Worm (Caenorhabditis elegans): Measurements from ENCODE around the gene K09H11.4.

K09H11.4 gene

DNA sequence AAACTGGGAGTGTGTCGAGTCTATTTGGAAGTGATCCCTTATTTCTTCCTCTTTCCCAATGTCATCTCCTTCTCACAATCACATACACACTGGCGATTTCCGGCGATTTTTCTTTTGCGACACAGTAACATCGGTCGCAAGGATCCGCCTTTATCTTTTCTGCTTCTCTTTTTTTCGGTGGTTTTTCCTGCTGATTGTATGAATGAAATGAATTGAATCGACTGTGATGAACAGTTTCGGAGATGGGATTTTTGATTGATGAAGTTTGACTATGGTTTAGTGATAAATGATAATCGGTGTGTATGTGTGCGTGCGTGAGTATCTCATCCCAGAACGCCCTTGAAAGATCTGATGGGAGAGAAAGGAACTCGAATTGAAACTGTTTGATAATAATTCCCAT lies 25.3 kb downstream of the K09H11.4 start:
- no peak for TF ChIP-seq odd-2 (tag; optimal IDR thresholded peaks at IDR 0.05)
- TF ChIP-seq hlh-6 (tag; optimal IDR thresholded peaks at IDR 0.05) = no peak
- no peak for TF ChIP-seq pax-1 (tag; optimal IDR thresholded peaks at IDR 0.05)
- no peak for TF ChIP-seq ahr-1 (tag; optimal IDR thresholded peaks at IDR 0.05)
- TF ChIP-seq T23F11.4 (GFP tag; optimal IDR thresholded peaks at IDR 0.05) = no peak
- TF ChIP-seq nfya-1 (tag; optimal IDR thresholded peaks at IDR 0.05) = no peak
- no peak for TF ChIP-seq K09A11.1 (tag; optimal IDR thresholded peaks at IDR 0.05; ENCODE audit: insufficient read depth)
- no peak for TF ChIP-seq ref-2 (tag; optimal IDR thresholded peaks at IDR 0.05)
- no peak for TF ChIP-seq ceh-48 (tag; optimal IDR thresholded peaks at IDR 0.05)

DNA sequence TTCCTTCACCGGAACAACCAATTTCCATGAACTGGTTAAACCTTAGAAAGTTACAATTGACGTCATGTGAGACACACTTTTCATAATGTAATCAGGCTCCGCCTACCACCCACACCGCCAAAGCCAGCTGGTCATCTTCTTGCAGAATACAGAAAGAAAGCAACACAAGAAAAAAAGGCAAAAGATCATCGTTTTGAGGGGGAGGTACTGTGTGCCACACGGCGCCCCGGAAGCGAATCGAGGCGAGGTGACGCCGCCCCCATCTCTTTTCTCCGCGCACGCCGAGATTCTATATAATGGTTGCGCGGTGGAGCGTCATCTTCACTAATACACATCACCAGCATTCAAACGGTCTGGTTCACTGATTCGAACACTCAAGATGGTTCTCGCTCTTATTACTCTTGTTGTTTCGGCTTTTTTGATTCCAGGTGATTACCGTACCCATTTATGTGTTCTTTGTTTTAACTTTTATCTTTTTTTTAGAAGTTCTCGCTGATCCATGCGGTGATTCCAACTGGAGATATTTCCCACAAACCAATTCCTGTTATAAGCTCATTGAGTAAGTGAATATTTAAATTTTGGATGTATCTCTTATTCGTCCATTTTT lies 26.4 kb downstream of the K09H11.4 start, which contains the start of gene clec-1:
clec-1 (plus strand) TSS at position 320 of the 607 bp plus-strand sequence.
- TF ChIP-seq ceh-31 (tag; optimal IDR thresholded peaks at IDR 0.05) (no peak), nfya-1 (tag; optimal IDR thresholded peaks at IDR 0.05) (no peak), unc-42 (tag; optimal IDR thresholded peaks at IDR 0.05) (no peak), pag-3 (tag; optimal IDR thresholded peaks at IDR 0.05; ENCODE audit: borderline replicate concordance) (no peak), ahr-1 (tag; optimal IDR thresholded peaks at IDR 0.05) (no peak), pha-2 (tag; optimal IDR thresholded peaks at IDR 0.05) (no peak), T23F11.4 (GFP tag; optimal IDR thresholded peaks at IDR 0.05) (no peak), fkh-10 (GFP tag; optimal IDR thresholded peaks at IDR 0.05) (no peak), madf-2 (tag; optimal IDR thresholded peaks at IDR 0.05) (no peak), elt-4 (tag; optimal IDR thresholded peaks at IDR 0.05) (no peak), ceh-19 (GFP tag; optimal IDR thresholded peaks at IDR 0.05) (no peak), dve-1 (tag; optimal IDR thresholded peaks at IDR 0.05) (no peak), dmd-4 (tag; optimal IDR thresholded peaks at IDR 0.05; ENCODE audit: borderline replicate concordance) (no peak), fkh-6 (tag; optimal IDR thresholded peaks at IDR 0.05) (no peak), mec-3 (tag; optimal IDR thresholded peaks at IDR 0.05; ENCODE audit: borderline replicate concordance) (no peak), ceh-14 (tag; optimal IDR thresholded peaks at IDR 0.05) (no peak), hlh-8 (tag; optimal IDR thresholded peaks at IDR 0.05) (no peak), hlh-30 (tag; optimal IDR thresholded peaks at IDR 0.05; ENCODE audit: insufficient read depth) (no peak), ztf-16 (tag; optimal IDR thresholded peaks at IDR 0.05) (no peak)

DNA sequence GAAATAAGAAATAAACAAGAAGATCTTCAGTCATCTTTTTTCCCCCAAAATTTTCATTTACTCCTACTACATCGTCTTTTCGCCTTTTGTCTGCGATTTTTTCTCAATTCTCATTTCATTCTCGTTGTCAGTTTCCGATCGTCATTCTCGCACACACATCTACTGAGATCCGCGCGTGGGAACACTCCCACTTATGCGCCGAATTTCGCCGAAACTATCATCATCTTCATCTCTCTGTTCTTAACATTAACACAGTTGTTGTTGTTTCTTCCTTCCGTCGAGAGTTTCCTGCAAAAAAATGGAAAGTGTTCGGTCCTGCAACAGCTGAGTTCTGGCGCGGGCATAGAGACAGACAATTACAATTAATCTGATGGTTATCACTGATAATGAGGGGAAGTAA lies 28.8 kb downstream of the K09H11.4 start:
- TF ChIP-seq che-1 (tag; optimal IDR thresholded peaks at IDR 0.05) (no peak), hlh-8 (tag; optimal IDR thresholded peaks at IDR 0.05) (no peak), ceh-45 (GFP tag; IDR thresholded peaks at IDR 0.05) (no peak), sdc-2 (tag; optimal IDR thresholded peaks at IDR 0.05) (no peak), ceh-6 (GFP tag; optimal IDR thresholded peaks at IDR 0.05) (no peak), hlh-13 (GFP tag; optimal IDR thresholded peaks at IDR 0.05) (no peak), F13H6.1 (tag; optimal IDR thresholded peaks at IDR 0.05) (no peak), lim-6 (tag; optimal IDR thresholded peaks at IDR 0.05) (no peak), ceh-30 (tag; optimal IDR thresholded peaks at IDR 0.05) (no peak), ztf-16 (tag; optimal IDR thresholded peaks at IDR 0.05) (no peak), ceh-48 (tag; optimal IDR thresholded peaks at IDR 0.05) (no peak), hlh-15 (tag; optimal IDR thresholded peaks at IDR 0.05) (no peak), ceh-22 (tag; optimal IDR thresholded peaks at IDR 0.05) (no peak), ceh-24 (tag; optimal IDR thresholded peaks at IDR 0.05) (no peak), ceh-34 (tag; optimal IDR thresholded peaks at IDR 0.05) (no peak), hlh-30 (tag; optimal IDR thresholded peaks at IDR 0.05; ENCODE audit: insufficient read depth) (no peak), elt-2 (tag; optimal IDR thresholded peaks at IDR 0.05) (no peak), pros-1 (tag; optimal IDR thresholded peaks at IDR 0.05) (no peak)

Data from whole organism, late embryonic.